Worm (Caenorhabditis elegans): ENCODE results near the gene F44E5.4.

Gene F44E5.4

DNA sequence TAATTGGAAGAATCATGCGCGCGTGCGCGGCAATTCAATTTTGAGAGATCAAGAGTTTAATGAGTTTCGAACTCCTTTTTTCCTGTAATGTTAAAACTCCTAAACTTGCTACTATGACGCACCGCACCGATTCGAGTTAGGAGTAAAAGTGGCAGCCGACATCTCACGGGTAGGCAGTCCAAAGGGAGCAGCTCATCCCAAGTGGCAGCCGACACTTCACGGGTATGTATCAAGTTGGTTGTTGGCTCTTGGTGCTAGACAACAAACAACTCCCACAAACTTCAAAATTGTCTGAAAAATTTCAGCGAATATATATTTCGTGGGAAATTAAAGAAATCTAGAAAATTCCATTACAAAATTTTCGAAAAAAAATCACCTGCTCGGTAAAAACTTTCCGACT is 5.9 kb downstream of the F44E5.4 start:
- TF ChIP-seq F13H6.1 (tag; optimal IDR thresholded peaks at IDR 0.05) (no peak), ztf-11 (tag; optimal IDR thresholded peaks at IDR 0.05) (no peak), snpc-4 (tag; optimal IDR thresholded peaks at IDR 0.05) (peak; percentile 79)

DNA sequence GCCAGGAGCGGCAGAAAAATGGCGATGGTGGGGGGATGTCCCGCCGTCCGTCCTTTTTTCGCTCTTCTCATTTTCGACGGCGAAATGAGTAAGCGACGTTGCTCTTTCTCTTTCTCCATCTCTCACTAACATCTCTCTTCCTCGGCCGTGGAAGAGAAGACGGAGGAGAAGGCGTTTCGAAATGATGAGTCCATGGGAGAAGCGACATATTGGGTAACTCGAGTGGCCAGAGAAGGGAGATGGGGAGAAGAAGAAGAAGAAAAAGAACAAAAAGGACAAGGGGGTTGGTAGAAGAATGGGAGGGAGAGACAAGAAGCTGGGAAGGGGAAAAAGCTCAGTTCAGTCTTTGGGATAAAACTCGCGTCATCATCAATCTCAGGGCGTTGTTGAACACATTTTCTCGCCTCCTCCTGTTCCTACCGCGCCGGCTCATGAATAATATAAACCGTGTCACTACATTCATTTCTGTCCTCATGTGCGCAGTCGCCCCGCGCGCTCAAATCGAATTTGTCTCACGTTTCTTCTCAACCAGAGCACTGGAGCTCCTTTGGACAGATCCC is 7.4 kb downstream of the F44E5.4 start:
- TF ChIP-seq unc-55 (GFP tag; optimal IDR thresholded peaks at IDR 0.05) (peak; percentile 82), R02D3.7 (tag; optimal IDR thresholded peaks at IDR 0.05) (no peak), zag-1 (tag; optimal IDR thresholded peaks at IDR 0.05) (peak; percentile 84), nhr-129 (tag; optimal IDR thresholded peaks at IDR 0.05) (peak; percentile 80), ceh-82 (tag; optimal IDR thresholded peaks at IDR 0.05) (no peak), F13H6.1 (tag; optimal IDR thresholded peaks at IDR 0.05) (no peak), sma-9 (GFP tag; optimal IDR thresholded peaks at IDR 0.05) (no peak), sma-9 (tag; optimal IDR thresholded peaks at IDR 0.05) (no peak), ama-1 (optimal IDR thresholded peaks at IDR 0.05) (no peak), lin-39 (tag; optimal IDR thresholded peaks at IDR 0.05) (no peak), lin-13 (GFP tag; optimal IDR thresholded peaks at IDR 0.05) (peak; percentile 19), ZK546.5 (tag; optimal IDR thresholded peaks at IDR 0.05) (no peak), unc-39 (tag; optimal IDR thresholded peaks at IDR 0.05) (no peak), ztf-1 (GFP tag; conservative IDR thresholded peaks at IDR 0.05) (no peak), egl-27 (tag; optimal IDR thresholded peaks at IDR 0.05) (no peak), lsy-2 (tag; optimal IDR thresholded peaks at IDR 0.05) (peak in 1 of 2 experiments; percentile 60), nhr-25 (tag; optimal IDR thresholded peaks at IDR 0.05) (no peak), peb-1 (tag; optimal IDR thresholded peaks at IDR 0.05) (no peak), nhr-21 (tag; optimal IDR thresholded peaks at IDR 0.05) (no peak), unc-62 (GFP tag; optimal IDR thresholded peaks at IDR 0.05) (no peak), gmeb-1 (tag; optimal IDR thresholded peaks at IDR 0.05) (no peak), blmp-1 (tag; optimal IDR thresholded peaks at IDR 0.05; ENCODE audit: insufficient read depth) (no peak), mab-5 (tag; optimal IDR thresholded peaks at IDR 0.05) (no peak), dmd-4 (tag; optimal IDR thresholded peaks at IDR 0.05) (no peak), nhr-6 (tag; optimal IDR thresholded peaks at IDR 0.05) (no peak), nhr-77 (tag; optimal IDR thresholded peaks at IDR 0.05) (no peak), sem-4 (tag; optimal IDR thresholded peaks at IDR 0.05) (peak; percentile 41), ceh-16 (tag; optimal IDR thresholded peaks at IDR 0.05) (no peak), ztf-11 (tag; optimal IDR thresholded peaks at IDR 0.05) (no peak), elt-3 (tag; optimal IDR thresholded peaks at IDR 0.05) (no peak), elt-1 (tag; optimal IDR thresholded peaks at IDR 0.05) (no peak), mdl-1 (tag; optimal IDR thresholded peaks at IDR 0.05) (peak in 1 of 2 experiments; percentile 5), skn-1 (tag; optimal IDR thresholded peaks at IDR 0.05) (no peak), sma-3 (GFP tag; optimal IDR thresholded peaks at IDR 0.05) (no peak), nhr-12 (tag; optimal IDR thresholded peaks at IDR 0.05) (no peak), Y55F3AM.14 (GFP tag; optimal IDR thresholded peaks at IDR 0.05) (peak; percentile 32), aly-2 (tag; optimal IDR thresholded peaks at IDR 0.05) (no peak), nhr-10 (tag; optimal IDR thresholded peaks at IDR 0.05) (no peak), mbf-1 (tag; optimal IDR thresholded peaks at IDR 0.05) (no peak), nhr-237 (tag; optimal IDR thresholded peaks at IDR 0.05) (no peak), C34F6.9 (tag; optimal IDR thresholded peaks at IDR 0.05) (peak; percentile 69), nhr-11 (tag; optimal IDR thresholded peaks at IDR 0.05) (no peak), fos-1 (tag; optimal IDR thresholded peaks at IDR 0.05) (peak; percentile 15), lin-11 (tag; optimal IDR thresholded peaks at IDR 0.05) (peak; percentile 33), nhr-23 (tag; optimal IDR thresholded peaks at IDR 0.05) (no peak), snpc-4 (tag; optimal IDR thresholded peaks at IDR 0.05) (no peak), alr-1 (tag; optimal IDR thresholded peaks at IDR 0.05) (no peak), ztf-4 (tag; optimal IDR thresholded peaks at IDR 0.05) (no peak), crh-2 (tag; optimal IDR thresholded peaks at IDR 0.05) (no peak)
